Fruit fly (Drosophila melanogaster): ENCODE measurements around the gene Sirup.

Gene Sirup

dm6 chr2L:7991391-7991876, 7.2 kb upstream of the Sirup start:
- TF ChIP-seq CG1621 (tag; optimal IDR thresholded peaks at IDR 0.05) = peak; percentile 2
- TF ChIP-seq vri (GFP tag; optimal IDR thresholded peaks at IDR 0.05) = peak; percentile 2
- TF ChIP-seq Gug (GFP tag; IDR thresholded peaks at IDR 0.05) = no peak
- no peak for TF ChIP-seq CG6792 (GFP tag; optimal IDR thresholded peaks at IDR 0.05)
- TF ChIP-seq fd85E (GFP tag; optimal IDR thresholded peaks at IDR 0.05) = no peak
- peak; percentile 24 for TF ChIP-seq CG9139 (GFP tag; optimal IDR thresholded peaks at IDR 0.05)
- TF ChIP-seq Eip93F (GFP tag; optimal IDR thresholded peaks at IDR 0.05) = peak; percentile 47
- TF ChIP-seq salr (GFP tag; optimal IDR thresholded peaks at IDR 0.05) = no peak
- peak; percentile 62 for TF ChIP-seq svp (GFP tag)
- TF ChIP-seq CG16779 (tag; optimal IDR thresholded peaks at IDR 0.05) = no peak
- TF ChIP-seq CG6163 (GFP tag; IDR thresholded peaks at IDR 0.05) = peak; percentile 45; the same call in 2 of the 3 replicates
- TF ChIP-seq OdsH (GFP tag; optimal IDR thresholded peaks at IDR 0.05) = no peak
- no peak for TF ChIP-seq CG4318 (GFP tag; optimal IDR thresholded peaks at IDR 0.05)
- peak; percentile 15 for TF ChIP-seq CG7368 (GFP tag; optimal IDR thresholded peaks at IDR 0.05)
- TF ChIP-seq Blimp-1 (GFP tag; optimal IDR thresholded peaks at IDR 0.05) = peak; percentile 7
- TF ChIP-seq lz (GFP tag; optimal IDR thresholded peaks at IDR 0.05) = no peak
- TF ChIP-seq Ets96B (tag; optimal IDR thresholded peaks at IDR 0.05) = no peak
- no peak for TF ChIP-seq CG3919 (GFP tag; optimal IDR thresholded peaks at IDR 0.05)
- no peak for TF ChIP-seq Eip75B (GFP tag; optimal IDR thresholded peaks at IDR 0.05)
- no peak for TF ChIP-seq Sox15 (GFP tag; optimal IDR thresholded peaks at IDR 0.05)
- TF ChIP-seq Sox14 (GFP tag; optimal IDR thresholded peaks at IDR 0.05) = peak; percentile 56
- TF ChIP-seq net (GFP tag; optimal IDR thresholded peaks at IDR 0.05) = peak; percentile 3
- peak; percentile 10 to 23 for TF ChIP-seq ss (GFP tag; optimal IDR thresholded peaks at IDR 0.05)

dm6 chr2L:7991951-7992350, 6.7 kb upstream of the Sirup start:
- no peak for TF ChIP-seq fkh (GFP tag; optimal IDR thresholded peaks at IDR 0.05)
- peak; percentile 46 for TF ChIP-seq OdsH (GFP tag; optimal IDR thresholded peaks at IDR 0.05)
- peak; percentile 79 for TF ChIP-seq esn (GFP tag; optimal IDR thresholded peaks at IDR 0.05)
- no peak for TF ChIP-seq CG1621 (tag; optimal IDR thresholded peaks at IDR 0.05)
- peak; percentile 78 for TF ChIP-seq lz (GFP tag; optimal IDR thresholded peaks at IDR 0.05)
- TF ChIP-seq vri (GFP tag; optimal IDR thresholded peaks at IDR 0.05) = peak; percentile 25
- no peak for TF ChIP-seq CG11902 (GFP tag; optimal IDR thresholded peaks at IDR 0.05)
- no peak for TF ChIP-seq Eip75B (GFP tag; optimal IDR thresholded peaks at IDR 0.05)
- no peak for TF ChIP-seq CG10631 (GFP tag; optimal IDR thresholded peaks at IDR 0.05)
- TF ChIP-seq Eip93F (GFP tag; optimal IDR thresholded peaks at IDR 0.05) = no peak
- peak; percentile 86 for TF ChIP-seq Eip78C (GFP tag)
- peak; percentile 45 for TF ChIP-seq achi (GFP tag; optimal IDR thresholded peaks at IDR 0.05)
- TF ChIP-seq CG8319 (GFP tag; optimal IDR thresholded peaks at IDR 0.05) = no peak
- peak; percentile 19 for TF ChIP-seq CG3919 (GFP tag; optimal IDR thresholded peaks at IDR 0.05)
- peak; percentile 68 for TF ChIP-seq topi (GFP tag; optimal IDR thresholded peaks at IDR 0.05)
- 0 out of 3 replicates have a peak, but pooled peaks have one; percentile 39 for TF ChIP-seq CG6163 (GFP tag; IDR thresholded peaks at IDR 0.05)
- 0 out of 3 replicates have a peak, but pooled peaks have one; percentile 39 for TF ChIP-seq eg (GFP tag; IDR thresholded peaks at IDR 0.05)
- peak; percentile 48 for TF ChIP-seq acj6 (GFP tag; optimal IDR thresholded peaks at IDR 0.05)
- TF ChIP-seq CG7368 (GFP tag; optimal IDR thresholded peaks at IDR 0.05) = peak; percentile 20
- peak; percentile 5 for TF ChIP-seq Sox15 (GFP tag; optimal IDR thresholded peaks at IDR 0.05)
- peak; percentile 16 for TF ChIP-seq Sox14 (GFP tag; optimal IDR thresholded peaks at IDR 0.05)
- no peak for TF ChIP-seq ss (GFP tag; optimal IDR thresholded peaks at IDR 0.05)
- TF ChIP-seq CG34406 (GFP tag; optimal IDR thresholded peaks at IDR 0.05) = peak; percentile 45
- 0 out of 2 replicates have a peak, but pooled peaks have one; percentile 15 for TF ChIP-seq CG15336 (GFP tag; IDR thresholded peaks at IDR 0.05)
- TF ChIP-seq CG31627 (GFP tag; optimal IDR thresholded peaks at IDR 0.05) = peak; percentile 86
- TF ChIP-seq Ets21C (GFP tag; optimal IDR thresholded peaks at IDR 0.05) = peak; percentile 62
- TF ChIP-seq fd85E (GFP tag; optimal IDR thresholded peaks at IDR 0.05) = no peak
- TF ChIP-seq cyc (GFP tag; optimal IDR thresholded peaks at IDR 0.05) = peak; percentile 62
- peak; percentile 36 for TF ChIP-seq CG6792 (GFP tag; optimal IDR thresholded peaks at IDR 0.05)
- no peak for TF ChIP-seq dac (GFP tag; optimal IDR thresholded peaks at IDR 0.05)
- TF ChIP-seq CG6808 (GFP tag; optimal IDR thresholded peaks at IDR 0.05) = no peak
- no peak for TF ChIP-seq Blimp-1 (GFP tag; optimal IDR thresholded peaks at IDR 0.05)
- TF ChIP-seq pdm3 (GFP tag; optimal IDR thresholded peaks at IDR 0.05) = peak; percentile 60
- TF ChIP-seq svp (GFP tag) = peak; percentile 81
- TF ChIP-seq fd59A (GFP tag; optimal IDR thresholded peaks at IDR 0.05) = no peak
- no peak for TF ChIP-seq Hr38 (GFP tag; optimal IDR thresholded peaks at IDR 0.05)
- peak; percentile 86 for TF ChIP-seq Hr39 (GFP tag; optimal IDR thresholded peaks at IDR 0.05)
- TF ChIP-seq Ets96B (tag; optimal IDR thresholded peaks at IDR 0.05) = peak; percentile 8
- no peak for TF ChIP-seq Gug (GFP tag; IDR thresholded peaks at IDR 0.05)
- TF ChIP-seq CG11294 (GFP tag; IDR thresholded peaks at IDR 0.05) = no peak
- TF ChIP-seq Met (GFP tag; optimal IDR thresholded peaks at IDR 0.05) = peak; percentile 40
- TF ChIP-seq Smox (GFP tag; optimal IDR thresholded peaks at IDR 0.05) = peak; percentile 69
- TF ChIP-seq Lpt (GFP tag; optimal IDR thresholded peaks at IDR 0.05) = no peak
